Fruit fly (Drosophila melanogaster) whole organism, embryonic: ENCODE measurements around the gene CG15547.
A peak's percentile ranks its signal among the peaks of the same experiment; 100 is the strongest.

Experiments used
- CG10274 ChIP-seq: fragments of 200-800 bp; sonication (Bioruptor generic); optimal IDR thresholded peaks from 3 replicates; lab custom pipeline; 2017; ENCODE audit warnings: missing biosample characterization, mild to moderate bottlenecking, missing genetic modification characterization
- CG10462 ChIP-seq: fragments of 200-800 bp; sonication (Bioruptor generic); optimal IDR thresholded peaks from 2 replicates; lab custom pipeline; 2016; ENCODE audit warnings: missing biosample characterization, missing genetic modification characterization
- CG10654 ChIP-seq: fragments of 200-800 bp; sonication (Bioruptor generic); optimal IDR thresholded peaks from 2 replicates; lab custom pipeline; 2016; ENCODE audit warnings: missing biosample characterization, missing genetic modification characterization
- CG11085 ChIP-seq: fragments of 200-800 bp; sonication (Bioruptor generic); IDR thresholded peaks from 2 replicates; pipeline ENCODE4 v1.3.6; 2022; ENCODE audit warnings: missing biosample characterization, missing genetic modification characterization
- CG13624 ChIP-seq: fragments of 200-800 bp; sonication (Bioruptor generic); optimal IDR thresholded peaks from 2 replicates; lab custom pipeline; 2016; ENCODE audit warnings: missing biosample characterization, missing genetic modification characterization
- CG15601 ChIP-seq: fragments of 200-800 bp; sonication (Bioruptor generic); optimal IDR thresholded peaks from 3 replicates; lab custom pipeline; 2019; ENCODE audit warnings: missing biosample characterization, mild to moderate bottlenecking, missing genetic modification characterization, moderate library complexity
- CG17186 ChIP-seq: fragments of 200-800 bp; sonication (Bioruptor generic); optimal IDR thresholded peaks from 3 replicates; lab custom pipeline; 2017; ENCODE audit warnings: missing biosample characterization, missing genetic modification reagents, missing genetic modification characterization
- CG17912 ChIP-seq: fragments of 200-800 bp; sonication (Bioruptor generic); optimal IDR thresholded peaks from 2 replicates; lab custom pipeline; 2018; ENCODE audit warnings: missing biosample characterization, mild to moderate bottlenecking, missing genetic modification characterization
- CG18262 ChIP-seq: fragments of 200-800 bp; optimal IDR thresholded peaks from 3 replicates; lab custom pipeline; 2019; ENCODE audit warnings: missing biosample characterization, mild to moderate bottlenecking, missing genetic modification characterization, moderate library complexity
- CG2120 ChIP-seq: fragments of 200-800 bp; sonication (Bioruptor generic); optimal IDR thresholded peaks from 3 replicates; lab custom pipeline; 2016; ENCODE audit warnings: missing biosample characterization, missing genetic modification characterization
- CG2889 ChIP-seq: fragments of 200-800 bp; sonication (Bioruptor generic); IDR thresholded peaks from 3 replicates; pipeline ENCODE4 v1.3.6; 2022; ENCODE audit warnings: missing biosample characterization, missing genetic modification characterization
- CG31441 ChIP-seq: fragments of 200-800 bp; sonication (Bioruptor generic); IDR thresholded peaks from 2 replicates; pipeline ENCODE4 v1.3.6; 2022; ENCODE audit warnings: missing biosample characterization, missing genetic modification characterization
- CG3281 ChIP-seq: fragments of 200-800 bp; sonication (Bioruptor generic); optimal IDR thresholded peaks from 3 replicates; lab custom pipeline; 2017; ENCODE audit warnings: missing biosample characterization, mild to moderate bottlenecking, missing genetic modification characterization
- CG34376 ChIP-seq: fragments of 200-800 bp; sonication (Bioruptor generic); optimal IDR thresholded peaks from 2 replicates; lab custom pipeline; 2018; ENCODE audit warnings: missing biosample characterization, mild to moderate bottlenecking, missing genetic modification characterization
- CG3726 ChIP-seq: fragments of 200-800 bp; sonication (Bioruptor generic); IDR thresholded peaks from 3 replicates; pipeline ENCODE4, ENCODE4 v1.3.6; 2022; ENCODE audit warnings: missing biosample characterization, missing genetic modification characterization
- CG3838 ChIP-seq: fragments of 200-800 bp; sonication (Bioruptor generic); optimal IDR thresholded peaks from 3 replicates; lab custom pipeline; 2016; ENCODE audit warnings: missing biosample characterization, missing genetic modification characterization
- CG43689 ChIP-seq: fragments of 200-800 bp; sonication (Bioruptor generic); IDR thresholded peaks from 2 replicates; pipeline ENCODE4 v1.3.6; 2022; ENCODE audit warnings: missing biosample characterization, missing genetic modification characterization
- CG4404 ChIP-seq: fragments of 200-800 bp; sonication (Bioruptor generic); IDR thresholded peaks from 2 replicates; pipeline ENCODE4 v1.3.6; 2022; ENCODE audit warnings: missing biosample characterization, missing genetic modification characterization
- CG6654 ChIP-seq: fragments of 200-800 bp; sonication (Bioruptor generic); optimal IDR thresholded peaks from 2 replicates; lab custom pipeline; 2017; ENCODE audit warnings: missing biosample characterization, mild to moderate bottlenecking, missing genetic modification characterization
- CG6689 ChIP-seq: fragments of 200-800 bp; sonication (Bioruptor generic); IDR thresholded peaks from 2 replicates; pipeline ENCODE4 v1.3.6; 2022; ENCODE audit warnings: missing biosample characterization, missing genetic modification characterization
- CG6765 ChIP-seq: fragments of 200-800 bp; sonication (Bioruptor generic); optimal IDR thresholded peaks from 3 replicates; lab custom pipeline; 2017; ENCODE audit warnings: missing biosample characterization, mild to moderate bottlenecking, missing genetic modification characterization
- CG7271 ChIP-seq: fragments of 200-800 bp; sonication (Bioruptor generic); optimal IDR thresholded peaks from 2 replicates; lab custom pipeline; 2018; ENCODE audit warnings: missing biosample characterization, mild to moderate bottlenecking, missing genetic modification characterization, moderate library complexity
- CG7839 ChIP-seq: fragments of 200-800 bp; sonication (Bioruptor generic); optimal IDR thresholded peaks from 3 replicates; lab custom pipeline; 2018; ENCODE audit warnings: missing biosample characterization, mild to moderate bottlenecking, missing genetic modification characterization, moderate library complexity
- CG7928 ChIP-seq: fragments of 200-800 bp; sonication (Bioruptor generic); optimal IDR thresholded peaks from 2 replicates; lab custom pipeline; 2017; ENCODE audit warnings: missing biosample characterization, mild to moderate bottlenecking, missing genetic modification characterization
- CG8359 ChIP-seq: fragments of 200-800 bp; sonication (Bioruptor generic); optimal IDR thresholded peaks from 2 replicates; lab custom pipeline; 2017; ENCODE audit warnings: missing biosample characterization, mild to moderate bottlenecking, missing genetic modification characterization, borderline replicate concordance
- CG8478 ChIP-seq: fragments of >200 bp; optimal IDR thresholded peaks from 2 replicates; lab custom pipeline; 2018
- CG9437 ChIP-seq: fragments of 200-800 bp; sonication (Bioruptor generic); optimal IDR thresholded peaks from 2 replicates; lab custom pipeline; 2018; ENCODE audit warnings: missing biosample characterization, mild to moderate bottlenecking, missing genetic modification characterization
- E2f2 ChIP-seq: fragments of 200-800 bp; sonication (Bioruptor generic); IDR thresholded peaks from 2 replicates; pipeline ENCODE4 v1.3.6; 2022; ENCODE audit warnings: missing biosample characterization, missing genetic modification characterization
- Elba2 ChIP-seq: fragments of 200-800 bp; sonication (Bioruptor generic); optimal IDR thresholded peaks from 3 replicates; lab custom pipeline; 2016; ENCODE audit warnings: missing biosample characterization, missing genetic modification characterization
- HHEX ChIP-seq: fragments of 200-800 bp; sonication (Bioruptor generic); optimal IDR thresholded peaks from 3 replicates; lab custom pipeline; 2017; ENCODE audit warnings: missing biosample characterization, mild to moderate bottlenecking, missing genetic modification characterization, missing genetic modification reagents
- Hr3 ChIP-seq: fragments of 200-800 bp; sonication (Bioruptor generic); optimal IDR thresholded peaks from 3 replicates; lab custom pipeline; 2016; ENCODE audit warnings: missing biosample characterization, missing genetic modification characterization
- Max ChIP-seq: fragments of 200-800 bp; sonication (Bioruptor generic); optimal IDR thresholded peaks from 2 replicates; lab custom pipeline; 2016; ENCODE audit warnings: missing biosample characterization, mild to moderate bottlenecking, missing genetic modification characterization
- Med ChIP-seq: fragments of 200-800 bp; sonication (Bioruptor generic); peaks from one replicate; lab custom pipeline; 2016; ENCODE audit warnings: missing biosample characterization, missing genetic modification characterization, mild to moderate bottlenecking, inconsistent platforms, moderate library complexity
- Nf-YB ChIP-seq: fragments of 200-800 bp; sonication (Bioruptor generic); optimal IDR thresholded peaks from 3 replicates; lab custom pipeline; 2019; ENCODE audit warnings: missing biosample characterization, mild to moderate bottlenecking, missing genetic modification characterization, moderate library complexity
- Opbp ChIP-seq: fragments of 200-800 bp; sonication (Bioruptor generic); IDR thresholded peaks from 3 replicates; pipeline ENCODE4 v1.3.6; 2022; ENCODE audit warnings: missing biosample characterization, missing genetic modification characterization; ENCODE audit not compliant: partially characterized antibody
- Pdp1 ChIP-seq, 2 experiments: fragments of 200-800 bp; sonication (Bioruptor generic); optimal IDR thresholded peaks; 3 replicates each; lab custom pipeline; 2016; ENCODE audit warnings: missing biosample characterization in 2 of 2, missing genetic modification characterization in 2 of 2, mild to moderate bottlenecking in 1 of 2, moderate library complexity in 1 of 2
- Ptx1 ChIP-seq: fragments of 200-800 bp; sonication (Bioruptor generic); IDR thresholded peaks from 2 replicates; pipeline ENCODE4 v1.3.6; 2022; ENCODE audit warnings: missing biosample characterization, missing genetic modification characterization
- Tbp ChIP-seq: fragments of >200 bp; optimal IDR thresholded peaks from 2 replicates; lab custom pipeline; 2018; ENCODE audit warnings: missing biosample characterization, missing genetic modification characterization
- bcd ChIP-seq: fragments of 200-800 bp; sonication (Bioruptor generic); optimal IDR thresholded peaks from 2 replicates; lab custom pipeline; 2017; ENCODE audit warnings: missing biosample characterization, mild to moderate bottlenecking, missing genetic modification characterization
- dmrt99B ChIP-seq: fragments of 200-800 bp; sonication (Bioruptor generic); optimal IDR thresholded peaks from 2 replicates; lab custom pipeline; 2018; ENCODE audit warnings: missing biosample characterization, mild to moderate bottlenecking, missing genetic modification characterization, moderate library complexity
- fd3F ChIP-seq: fragments of 200-800 bp; sonication (Bioruptor generic); optimal IDR thresholded peaks from 2 replicates; lab custom pipeline; 2018; ENCODE audit warnings: missing biosample characterization, mild to moderate bottlenecking, missing genetic modification characterization, moderate library complexity
- ftz-f1 ChIP-seq: fragments of 200-800 bp; sonication (Bioruptor generic); optimal IDR thresholded peaks from 2 replicates; lab custom pipeline; 2016; ENCODE audit warnings: missing biosample characterization, missing genetic modification characterization
- gce ChIP-seq: fragments of 200-800 bp; sonication (Bioruptor generic); IDR thresholded peaks from 3 replicates; pipeline ENCODE4 v1.3.6; 2022; ENCODE audit warnings: missing biosample characterization, missing genetic modification characterization
- gem ChIP-seq: fragments of 200-800 bp; sonication (Bioruptor generic); optimal IDR thresholded peaks from 2 replicates; lab custom pipeline; 2019; ENCODE audit warnings: missing biosample characterization, mild to moderate bottlenecking, missing genetic modification characterization, moderate library complexity
- hb ChIP-seq: fragments of 200-800 bp; sonication (Bioruptor generic); IDR thresholded peaks from 3 replicates; pipeline ENCODE4 v1.3.6; 2022; ENCODE audit warnings: missing biosample characterization, missing genetic modification characterization; ENCODE audit not compliant: partially characterized antibody
- kay ChIP-seq: fragments of 200-800 bp; sonication (Bioruptor generic); optimal IDR thresholded peaks from 2 replicates; lab custom pipeline; 2016; ENCODE audit warnings: missing biosample characterization, missing genetic modification characterization
- ken ChIP-seq: fragments of 200-800 bp; sonication (Bioruptor generic); IDR thresholded peaks from 3 replicates; pipeline ENCODE4 v1.3.6; 2022; ENCODE audit warnings: missing biosample characterization, missing genetic modification characterization
- pfk ChIP-seq: fragments of 200-800 bp; sonication (Bioruptor generic); optimal IDR thresholded peaks from 2 replicates; lab custom pipeline; 2018; ENCODE audit warnings: missing biosample characterization, mild to moderate bottlenecking, missing genetic modification characterization, moderate library complexity
- pho ChIP-seq: fragments of 200-800 bp; sonication (Bioruptor generic); optimal IDR thresholded peaks from 2 replicates; lab custom pipeline; 2016; ENCODE audit warnings: missing biosample characterization, missing genetic modification characterization
- phol ChIP-seq: fragments of 200-800 bp; sonication (Bioruptor generic); optimal IDR thresholded peaks from 3 replicates; lab custom pipeline; 2018; ENCODE audit warnings: missing biosample characterization, mild to moderate bottlenecking, missing genetic modification characterization, moderate library complexity
- stc ChIP-seq: fragments of 200-800 bp; sonication (Bioruptor generic); IDR thresholded peaks from 2 replicates; pipeline ENCODE4 v1.3.6; 2022; ENCODE audit warnings: missing biosample characterization, missing genetic modification characterization
- trh ChIP-seq: fragments of 200-800 bp; sonication (Bioruptor generic); optimal IDR thresholded peaks from 2 replicates; lab custom pipeline; 2016; ENCODE audit warnings: missing biosample characterization, missing genetic modification characterization
- yki ChIP-seq: fragments of >200 bp; optimal IDR thresholded peaks from 3 replicates; lab custom pipeline; 2018

Gene CG15547

dm6 chr3R:30918872-30919271 lies 35.6 kb upstream of the CG15547 start (continued):
- TF ChIP-seq CG8478 (lab: Kevin White, UChicago) (no peak), ftz-f1 (GFP tag; lab: Kevin White, UChicago) (no peak), Elba2 (GFP tag; lab: Kevin White, UChicago) (no peak), CG17912 (no peak), Nf-YB (GFP tag; lab: Kevin White, UChicago) (peak; percentile 19), CG10462 (GFP tag; lab: Kevin White, UChicago) (no peak), CG7928 (GFP tag; lab: Kevin White, UChicago) (no peak), CG2120 (GFP tag; lab: Kevin White, UChicago) (no peak), kay (GFP tag; lab: Kevin White, UChicago) (no peak), yki (lab: Kevin White, UChicago) (no peak), stc (GFP tag; lab: Robert Waterston, UW) (no peak), Opbp (GFP tag; lab: Robert Waterston, UW) (no peak), bcd (GFP tag; lab: Kevin White, UChicago) (no peak), hb (GFP tag; lab: Robert Waterston, UW) (no peak), ken (GFP tag; lab: Robert Waterston, UW) (no peak), CG3726 (GFP tag; lab: Robert Waterston, UW) (no peak), CG15601 (tag; lab: Kevin White, UChicago) (peak; percentile 56), trh (no peak), Max (GFP tag; lab: Kevin White, UChicago) (no peak), CG17186 (no peak), gem (tag; lab: Kevin White, UChicago) (peak; percentile 30), CG7839 (tag; lab: Kevin White, UChicago) (no peak), CG6689 (GFP tag; lab: Robert Waterston, UW) (no peak), CG2889 (GFP tag; lab: Robert Waterston, UW) (no peak), CG13624 (GFP tag; lab: Kevin White, UChicago) (no peak), Pdp1 (GFP tag; optimal IDR thresholded peaks at IDR 0.05; lab: Kevin White, UChicago) (peak in 1 of 2 experiments; percentile 6), Ptx1 (no peak), Med (GFP tag; lab: Kevin White, UChicago) (peak; percentile 35), CG3838 (GFP tag; lab: Kevin White, UChicago) (no peak), CG9437 (no peak), CG6765 (no peak), phol (tag; lab: Kevin White, UChicago) (no peak), CG7271 (peak; percentile 42), E2f2 (GFP tag; lab: Robert Waterston, UW) (no peak), HHEX (GFP tag; lab: Kevin White, UChicago) (peak; percentile 2), gce (GFP tag; lab: Robert Waterston, UW) (no peak), pfk (GFP tag; lab: Kevin White, UChicago) (no peak), CG10654 (GFP tag; lab: Kevin White, UChicago) (no peak), CG3281 (GFP tag; lab: Kevin White, UChicago) (no peak), CG31441 (GFP tag; lab: Robert Waterston, UW) (no peak), CG18262 (tag; lab: Kevin White, UChicago) (peak; percentile 42), CG11085 (no peak), CG34376 (GFP tag; lab: Kevin White, UChicago) (no peak), CG43689 (GFP tag; lab: Robert Waterston, UW) (no peak), dmrt99B (no peak), CG8359 (GFP tag; lab: Kevin White, UChicago) (peak; percentile 50), CG4404 (GFP tag; lab: Robert Waterston, UW) (no peak), Hr3 (GFP tag; lab: Kevin White, UChicago) (no peak), CG6654 (GFP tag; lab: Kevin White, UChicago) (no peak), pho (GFP tag; lab: Kevin White, UChicago) (no peak), Tbp (no peak), fd3F (no peak), CG10274 (no peak)
